Fruit fly (Drosophila melanogaster) whole organism, embryonic: ENCODE results near the gene Glyat.

Source experiments
- Ada2b ChIP-seq: fragments of 200-800 bp; sonication (Bioruptor generic); IDR thresholded peaks from 2 replicates; pipeline ENCODE4 v1.3.6; 2022; ENCODE audit warnings: missing biosample characterization, missing genetic modification characterization
- CG10366 ChIP-seq: fragments of 200-800 bp; sonication (Bioruptor generic); IDR thresholded peaks from 2 replicates; pipeline ENCODE4 v1.3.6; 2022; ENCODE audit warnings: missing biosample characterization, missing genetic modification characterization
- CG10959 ChIP-seq: fragments of 200-800 bp; sonication (Bioruptor generic); IDR thresholded peaks from 2 replicates; pipeline ENCODE4 v1.3.6; 2022; ENCODE audit warnings: missing biosample characterization, missing genetic modification characterization
- CG11696 ChIP-seq: fragments of 200-800 bp; sonication (Bioruptor generic); IDR thresholded peaks from 2 replicates; pipeline ENCODE4 v1.3.6; 2022; ENCODE audit warnings: missing biosample characterization, missing genetic modification characterization
- CG13296 ChIP-seq: fragments of 200-800 bp; sonication (Bioruptor generic); optimal IDR thresholded peaks from 3 replicates; lab custom pipeline; 2018; ENCODE audit warnings: missing biosample characterization, mild to moderate bottlenecking, missing genetic modification characterization
- CG14860 ChIP-seq: fragments of 200-800 bp; sonication (Bioruptor generic); IDR thresholded peaks from 3 replicates; pipeline ENCODE4 v1.3.6; 2022; ENCODE audit warnings: missing biosample characterization, missing genetic modification characterization; ENCODE audit not compliant: partially characterized antibody
- CG15514 ChIP-seq: fragments of 200-800 bp; sonication (Bioruptor generic); optimal IDR thresholded peaks from 3 replicates; lab custom pipeline; 2017; ENCODE audit warnings: missing biosample characterization, missing genetic modification characterization, mild to moderate bottlenecking, moderate library complexity, missing genetic modification reagents
- CG15696 ChIP-seq: fragments of 200-800 bp; sonication (Bioruptor generic); optimal IDR thresholded peaks from 2 replicates; lab custom pipeline; 2019; ENCODE audit warnings: missing biosample characterization, mild to moderate bottlenecking, missing genetic modification characterization, moderate library complexity
- CG16779 ChIP-seq: fragments of 200-800 bp; sonication (Bioruptor generic); IDR thresholded peaks from 2 replicates; pipeline ENCODE4 v1.3.6; 2022; ENCODE audit warnings: missing biosample characterization, missing genetic modification characterization
- CG17612 ChIP-seq: fragments of 200-800 bp; sonication (Bioruptor generic); IDR thresholded peaks from 2 replicates; pipeline ENCODE4 v1.3.6; 2022; ENCODE audit warnings: missing biosample characterization, missing genetic modification characterization
- CG1792 ChIP-seq: fragments of 200-800 bp; sonication (Bioruptor generic); optimal IDR thresholded peaks from 2 replicates; lab custom pipeline; 2016; ENCODE audit warnings: missing biosample characterization, missing genetic modification characterization
- CG2129 ChIP-seq: fragments of 200-800 bp; sonication (Bioruptor generic); IDR thresholded peaks from 2 replicates; pipeline ENCODE4 v1.3.6; 2022; ENCODE audit warnings: missing biosample characterization, missing genetic modification characterization; ENCODE audit not compliant: partially characterized antibody
- CG30431 ChIP-seq: fragments of 200-800 bp; sonication (Bioruptor generic); optimal IDR thresholded peaks from 2 replicates; lab custom pipeline; 2017; ENCODE audit warnings: missing biosample characterization, missing genetic modification characterization
- CG31365 ChIP-seq: fragments of 200-800 bp; sonication (Bioruptor generic); optimal IDR thresholded peaks from 2 replicates; lab custom pipeline; 2018; ENCODE audit warnings: missing biosample characterization, mild to moderate bottlenecking, missing genetic modification characterization
- CG3407 ChIP-seq: fragments of 200-800 bp; sonication (Bioruptor generic); optimal IDR thresholded peaks from 2 replicates; lab custom pipeline; 2018; ENCODE audit warnings: missing biosample characterization, mild to moderate bottlenecking, missing genetic modification characterization
- CG34422 ChIP-seq: fragments of 200-800 bp; sonication (Bioruptor generic); IDR thresholded peaks from 3 replicates; pipeline ENCODE4 v1.3.6; 2022; ENCODE audit warnings: missing biosample characterization, missing genetic modification characterization
- CG4360 ChIP-seq: fragments of 200-800 bp; sonication (Bioruptor generic); IDR thresholded peaks from 2 replicates; pipeline ENCODE4 v1.3.6; 2022; ENCODE audit warnings: missing biosample characterization, missing genetic modification characterization
- CG4424 ChIP-seq: fragments of 200-800 bp; sonication (Bioruptor generic); optimal IDR thresholded peaks from 3 replicates; lab custom pipeline; 2016; ENCODE audit warnings: missing biosample characterization, missing genetic modification characterization
- CG6272 ChIP-seq: fragments of 200-800 bp; sonication (Bioruptor generic); IDR thresholded peaks from 2 replicates; pipeline ENCODE4 v1.3.6; 2022; ENCODE audit warnings: missing biosample characterization, missing genetic modification characterization
- CG8924 ChIP-seq: fragments of 200-800 bp; optimal IDR thresholded peaks from 3 replicates; lab custom pipeline; 2019; ENCODE audit warnings: missing biosample characterization, mild to moderate bottlenecking, missing genetic modification characterization, moderate library complexity
- CG9609 ChIP-seq: fragments of 200-800 bp; sonication (Bioruptor generic); optimal IDR thresholded peaks from 3 replicates; lab custom pipeline; 2016; ENCODE audit warnings: missing biosample characterization, missing genetic modification characterization
- CG9727 ChIP-seq: fragments of 200-800 bp; sonication (Bioruptor generic); optimal IDR thresholded peaks from 3 replicates; lab custom pipeline; 2017; ENCODE audit warnings: missing biosample characterization, mild to moderate bottlenecking, missing genetic modification characterization
- D19A ChIP-seq: fragments of 200-800 bp; optimal IDR thresholded peaks from 3 replicates; lab custom pipeline; 2019; ENCODE audit warnings: missing biosample characterization, mild to moderate bottlenecking, missing genetic modification characterization, moderate library complexity
- Ets65A ChIP-seq: fragments of 200-800 bp; sonication (Bioruptor generic); peaks from one replicate; lab custom pipeline; 2016; ENCODE audit warnings: missing biosample characterization, missing genetic modification characterization
- H2.0 ChIP-seq: fragments of 200-800 bp; sonication (Bioruptor generic); IDR thresholded peaks from 2 replicates; pipeline ENCODE4 v1.3.6; 2022; ENCODE audit warnings: missing biosample characterization, missing genetic modification characterization
- Hr3 ChIP-seq: fragments of 200-800 bp; sonication (Bioruptor generic); optimal IDR thresholded peaks from 3 replicates; lab custom pipeline; 2016; ENCODE audit warnings: missing biosample characterization, missing genetic modification characterization
- Hr51 ChIP-seq, 2 experiments: fragments of 200-800 bp; sonication (Bioruptor generic); optimal IDR thresholded peaks; 2 replicates in 1 of 2; 3 replicates in 1 of 2; lab custom pipeline; 2016 to 2018; ENCODE audit warnings: missing biosample characterization in 2 of 2, missing genetic modification characterization in 2 of 2, mild to moderate bottlenecking in 1 of 2, moderate library complexity in 1 of 2
- Med ChIP-seq: fragments of 200-800 bp; sonication (Bioruptor generic); peaks from one replicate; lab custom pipeline; 2016; ENCODE audit warnings: missing biosample characterization, missing genetic modification characterization, mild to moderate bottlenecking, inconsistent platforms, moderate library complexity
- Nf-YB ChIP-seq: fragments of 200-800 bp; sonication (Bioruptor generic); optimal IDR thresholded peaks from 3 replicates; lab custom pipeline; 2019; ENCODE audit warnings: missing biosample characterization, mild to moderate bottlenecking, missing genetic modification characterization, moderate library complexity
- Ravus ChIP-seq: fragments of 200-800 bp; sonication (Bioruptor generic); IDR thresholded peaks from 2 replicates; pipeline ENCODE4 v1.3.6; 2022; ENCODE audit warnings: missing biosample characterization, missing genetic modification characterization
- Ssrp ChIP-seq: fragments of 200-800 bp; sonication (Bioruptor generic); optimal IDR thresholded peaks from 2 replicates; lab custom pipeline; 2018; ENCODE audit warnings: missing biosample characterization, mild to moderate bottlenecking, missing genetic modification characterization, moderate library complexity
- Xrp1 ChIP-seq: fragments of 200-800 bp; sonication (Bioruptor generic); IDR thresholded peaks from 2 replicates; pipeline ENCODE4 v1.3.6; 2022; ENCODE audit warnings: missing biosample characterization, missing genetic modification characterization
- aop ChIP-seq: fragments of 200-800 bp; sonication (Bioruptor generic); IDR thresholded peaks from 2 replicates; pipeline ENCODE4 v1.3.6; 2022; ENCODE audit warnings: missing biosample characterization, missing genetic modification characterization
- ara ChIP-seq: fragments of 200-800 bp; sonication (Bioruptor generic); IDR thresholded peaks from 2 replicates; pipeline ENCODE4 v1.3.6; 2022; ENCODE audit warnings: missing biosample characterization, missing genetic modification characterization
- az2 ChIP-seq: fragments of 200-800 bp; sonication (Bioruptor generic); optimal IDR thresholded peaks from 3 replicates; lab custom pipeline; 2016; ENCODE audit warnings: missing biosample characterization, missing genetic modification characterization
- bigmax ChIP-seq: fragments of 200-800 bp; sonication (Bioruptor generic); optimal IDR thresholded peaks from 2 replicates; lab custom pipeline; 2018; ENCODE audit warnings: missing biosample characterization, mild to moderate bottlenecking, missing genetic modification characterization
- ci ChIP-seq: fragments of 200-800 bp; sonication (Bioruptor generic); IDR thresholded peaks from 3 replicates; pipeline ENCODE4 v1.3.6; 2022; ENCODE audit warnings: missing biosample characterization, missing genetic modification characterization
- exex ChIP-seq: fragments of 200-800 bp; sonication (Bioruptor generic); optimal IDR thresholded peaks from 4 replicates; lab custom pipeline; 2018; ENCODE audit warnings: missing biosample characterization, mild to moderate bottlenecking, missing genetic modification characterization, moderate library complexity
- gce ChIP-seq: fragments of 200-800 bp; sonication (Bioruptor generic); IDR thresholded peaks from 3 replicates; pipeline ENCODE4 v1.3.6; 2022; ENCODE audit warnings: missing biosample characterization, missing genetic modification characterization
- klu ChIP-seq: fragments of 200-800 bp; sonication (Bioruptor generic); IDR thresholded peaks from 2 replicates; pipeline ENCODE4 v1.3.6; 2022; ENCODE audit warnings: missing biosample characterization, missing genetic modification characterization
- lmd ChIP-seq: fragments of 200-800 bp; sonication (Bioruptor generic); IDR thresholded peaks from 2 replicates; pipeline ENCODE4 v1.3.6; 2022; ENCODE audit warnings: missing biosample characterization, missing genetic modification characterization
- oc ChIP-seq: fragments of 200-800 bp; sonication (Bioruptor generic); optimal IDR thresholded peaks from 2 replicates; lab custom pipeline; 2018; ENCODE audit warnings: missing biosample characterization, mild to moderate bottlenecking, missing genetic modification characterization, moderate library complexity
- pan ChIP-seq, 4 experiments: fragments of >200 bp in 3 of 4; fragments of 200-800 bp in 1 of 4; sonication (Bioruptor generic) in 1 of 4; optimal IDR thresholded peaks in 3 of 4; IDR thresholded peaks in 1 of 4; 2 replicates each; pipeline versions ENCODE4 v1.3.6 to Lab custom; 2017 to 2022; ENCODE audit warnings: missing biosample characterization in 2 of 4, missing genetic modification characterization in 2 of 4, mixed read lengths in 1 of 4
- pzg ChIP-seq: fragments of 200-800 bp; sonication (Bioruptor generic); optimal IDR thresholded peaks from 3 replicates; lab custom pipeline; 2018; ENCODE audit warnings: missing biosample characterization, mild to moderate bottlenecking, missing genetic modification characterization, moderate library complexity
- salm ChIP-seq: fragments of 200-800 bp; sonication (Bioruptor generic); optimal IDR thresholded peaks from 2 replicates; lab custom pipeline; 2018; ENCODE audit warnings: missing biosample characterization, mild to moderate bottlenecking, missing genetic modification characterization
- shn ChIP-seq: fragments of 200-800 bp; sonication (Bioruptor generic); optimal IDR thresholded peaks from 3 replicates; lab custom pipeline; 2016; ENCODE audit warnings: missing biosample characterization, missing genetic modification characterization
- slou ChIP-seq: fragments of 200-800 bp; sonication (Bioruptor generic); optimal IDR thresholded peaks from 3 replicates; lab custom pipeline; 2016; ENCODE audit warnings: missing biosample characterization, missing genetic modification characterization
- tna ChIP-seq: fragments of 200-800 bp; sonication (Bioruptor generic); IDR thresholded peaks from 2 replicates; pipeline ENCODE4 v1.3.6; 2022; ENCODE audit warnings: missing biosample characterization, missing genetic modification characterization; ENCODE audit not compliant: partially characterized antibody

The Glyat gene

DNA sequence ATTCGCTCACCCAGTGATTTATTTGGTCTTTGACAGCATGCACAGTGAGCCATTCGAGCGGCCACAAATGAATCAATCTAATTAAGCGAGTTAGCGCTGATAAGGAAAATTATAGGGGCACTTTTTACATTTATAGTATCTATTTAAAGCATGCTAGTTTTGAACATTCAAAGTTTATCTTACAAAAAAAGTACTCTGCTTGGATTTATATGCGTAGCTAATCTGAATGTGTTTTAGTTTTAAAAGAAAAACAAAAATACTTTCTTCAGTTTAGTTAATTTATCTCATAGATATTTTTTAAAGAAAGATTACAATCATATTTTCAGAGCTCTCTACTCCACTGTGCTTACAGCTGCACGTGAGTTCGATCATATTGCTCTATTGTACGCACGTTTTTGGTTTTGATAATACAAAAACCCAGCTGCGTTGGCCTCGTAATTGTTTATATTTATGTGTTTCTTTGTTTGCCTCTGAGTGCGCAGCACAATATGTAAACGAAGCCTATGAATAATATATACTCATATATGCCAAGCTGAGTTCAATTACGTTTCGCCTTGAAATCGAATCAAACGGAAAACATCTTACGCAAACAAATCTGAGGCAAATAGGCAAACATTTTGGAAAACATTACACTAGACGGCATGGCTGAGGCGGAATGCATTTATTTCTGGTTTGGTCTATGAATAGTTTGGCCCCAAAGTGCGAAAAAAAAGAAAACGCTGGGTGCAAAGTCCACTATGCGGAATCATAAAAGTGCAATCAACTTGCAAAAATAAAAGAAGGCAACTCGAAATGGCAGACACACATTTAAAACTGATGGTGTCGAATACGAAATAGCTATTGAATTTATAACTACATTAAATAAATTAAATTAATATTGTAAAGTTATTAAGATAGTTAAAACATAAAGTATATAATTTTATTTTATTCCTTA is 8.5 kb downstream of the Glyat start (continued):
- TF ChIP-seq Ravus (GFP tag; lab: Robert Waterston, UW), result peak; percentile 65
- peak; percentile 87 for TF ChIP-seq lmd (GFP tag; lab: Robert Waterston, UW)
- no peak for TF ChIP-seq aop (GFP tag; lab: Robert Waterston, UW)
- TF ChIP-seq az2 (GFP tag; lab: Kevin White, UChicago), result peak; percentile 84
- TF ChIP-seq Ada2b (GFP tag; lab: Robert Waterston, UW), result peak; percentile 90
- TF ChIP-seq CG1792 (GFP tag; lab: Kevin White, UChicago), result peak; percentile 67
- peak; percentile 72 for TF ChIP-seq CG15514 (GFP tag; lab: Kevin White, UChicago)
- TF ChIP-seq Ssrp (tag; lab: Kevin White, UChicago), result peak; percentile 79
- peak; percentile 46 for TF ChIP-seq exex
- peak; percentile 93 for TF ChIP-seq CG4424
- TF ChIP-seq CG31365, result peak; percentile 33
- TF ChIP-seq CG3407 (GFP tag; lab: Kevin White, UChicago), result peak; percentile 71
- peak; percentile 83 for TF ChIP-seq Hr3
- TF ChIP-seq CG11696 (GFP tag; lab: Robert Waterston, UW), result peak; percentile 65
- TF ChIP-seq Hr51 (GFP tag; optimal IDR thresholded peaks at IDR 0.05; lab: Kevin White, UChicago), result peak; percentile 75 to 95
- TF ChIP-seq gce (GFP tag; lab: Robert Waterston, UW), result 0 out of 3 replicates have a peak, but pooled peaks have one; percentile 41
- TF ChIP-seq CG2129 (GFP tag; lab: Robert Waterston, UW), result no peak
- TF ChIP-seq tna (GFP tag; lab: Robert Waterston, UW), result no peak
- TF ChIP-seq CG9609 (GFP tag; lab: Kevin White, UChicago), result peak; percentile 71
- TF ChIP-seq CG34422, result peak; percentile 90
- peak; percentile 54; the same call in 1 of the 2 replicates for TF ChIP-seq CG17612 (GFP tag; lab: Robert Waterston, UW)
- TF ChIP-seq oc (tag; lab: Kevin White, UChicago), result peak; percentile 64
- peak; percentile 68 for TF ChIP-seq H2.0 (GFP tag; lab: Robert Waterston, UW)
- TF ChIP-seq D19A, result peak; percentile 81
- no peak for TF ChIP-seq CG14860 (GFP tag; lab: Robert Waterston, UW)
- TF ChIP-seq CG10366 (GFP tag; lab: Robert Waterston, UW), result peak; percentile 70
- peak; percentile 93 for TF ChIP-seq Med (GFP tag; lab: Kevin White, UChicago)
- TF ChIP-seq salm (tag; lab: Kevin White, UChicago), result peak; percentile 67
- TF ChIP-seq slou (GFP tag; lab: Kevin White, UChicago), result peak; percentile 76
- TF ChIP-seq CG8924 (tag; lab: Kevin White, UChicago), result peak; percentile 93
- TF ChIP-seq Nf-YB (GFP tag; lab: Kevin White, UChicago), result peak; percentile 71
- TF ChIP-seq bigmax (GFP tag; lab: Kevin White, UChicago), result no peak
- no peak for TF ChIP-seq CG4360 (GFP tag; lab: Robert Waterston, UW)
- TF ChIP-seq CG16779, result 0 out of 2 replicates have a peak, but pooled peaks have one; percentile 36
- peak; percentile 59; the same call in 1 of the 2 replicates for TF ChIP-seq CG6272
- TF ChIP-seq ci (GFP tag; lab: Robert Waterston, UW), result peak; percentile 80; the same call in 2 of the 3 replicates
- TF ChIP-seq Ets65A, result peak; percentile 95
- TF ChIP-seq klu (GFP tag; lab: Robert Waterston, UW), result peak; percentile 79
- TF ChIP-seq shn (GFP tag; lab: Kevin White, UChicago), result peak; percentile 79
- peak; percentile 40; the same call in 1 of the 2 replicates for TF ChIP-seq CG10959 (GFP tag; lab: Robert Waterston, UW)
- TF ChIP-seq CG13296, result peak; percentile 93
- peak; percentile 78 for TF ChIP-seq CG15696 (tag; lab: Kevin White, UChicago)
- peak; percentile 78 for TF ChIP-seq CG30431 (GFP tag; lab: Kevin White, UChicago)
- peak; percentile 68; the same call in 1 of the 2 replicates for TF ChIP-seq ara (GFP tag; lab: Robert Waterston, UW)
- peak; percentile 93 for TF ChIP-seq CG9727
- TF ChIP-seq Xrp1, result peak; percentile 87
- TF ChIP-seq pan (optimal IDR thresholded peaks at IDR 0.05; lab: Kevin White, UChicago), result no peak
- peak in 1 of 2 experiments; percentile 87 for TF ChIP-seq pan (GFP tag; optimal IDR thresholded peaks at IDR 0.05 in 1 of 2, IDR thresholded peaks at IDR 0.05 in 1 of 2)
- TF ChIP-seq pzg (GFP tag; lab: Kevin White, UChicago), result no peak
